Worm (Caenorhabditis elegans): ENCODE data around the gene C44H4.4.
"Not testable (repeated sequence)": the region's sequence is repeated elsewhere in the genome, so short reads cannot be mapped to it uniquely, and the experiment has no call there.

Gene C44H4.4

DNA sequence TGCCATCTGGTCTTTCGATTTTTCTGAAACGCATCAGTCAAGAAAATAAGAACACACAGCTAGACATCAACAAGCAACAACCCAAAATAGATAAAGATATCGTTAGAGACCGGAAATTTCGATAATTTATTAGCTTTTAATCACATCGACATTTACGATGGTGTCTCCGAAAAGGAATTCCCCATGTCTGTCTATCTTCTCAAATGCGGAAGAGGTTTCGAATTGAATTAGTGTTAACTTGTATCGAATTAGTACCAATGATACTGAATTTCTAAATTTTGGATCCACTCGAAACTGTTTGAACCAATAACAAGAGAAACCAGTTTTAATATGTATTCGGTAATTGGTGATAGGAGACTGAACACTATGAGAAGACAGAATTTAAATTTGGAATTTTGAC is 54.3 kb downstream of the C44H4.4 start:
- no peak for TF ChIP-seq aptf-2 (GFP tag; conservative IDR thresholded peaks at IDR 0.05)
- no peak for TF ChIP-seq nhr-90 (tag; optimal IDR thresholded peaks at IDR 0.05)
- TF ChIP-seq bed-1 (GFP tag; IDR thresholded peaks at IDR 0.05) = no peak
- no peak for TF ChIP-seq F22D6.2 (tag; optimal IDR thresholded peaks at IDR 0.05)
- no peak for TF ChIP-seq snpc-3.4 (tag; optimal IDR thresholded peaks at IDR 0.05)

DNA sequence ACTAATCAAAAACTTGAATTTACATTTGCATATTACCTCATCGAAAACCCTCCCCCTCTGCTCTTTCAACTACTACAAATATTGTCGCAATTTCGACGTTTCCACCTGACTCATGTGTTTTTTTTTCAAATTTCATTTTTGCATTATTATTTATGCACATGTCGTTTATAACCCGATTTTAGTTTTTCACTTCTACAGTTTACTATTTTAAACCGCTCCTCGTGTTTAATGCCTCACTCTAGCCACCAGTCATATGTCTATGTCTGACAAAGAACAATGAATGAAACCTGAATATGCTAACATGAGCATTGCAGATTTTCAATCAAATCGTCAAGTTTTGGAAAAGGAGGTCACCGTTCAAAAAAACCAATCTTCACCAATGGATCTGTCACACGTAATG is 54.8 kb downstream of the C44H4.4 start, which contains the start of gene T24C2.5:
Gene T24C2.5 (plus strand): TSS at position 301 of the 400 bp plus-strand sequence.
- TF ChIP-seq dpl-1 (GFP tag; optimal IDR thresholded peaks at IDR 0.05) = no peak
- no peak for TF ChIP-seq F10E7.11 (tag; optimal IDR thresholded peaks at IDR 0.05)
- no peak for TF ChIP-seq snpc-1.1 (tag; optimal IDR thresholded peaks at IDR 0.05; ENCODE audit: insufficient read depth)
- TF ChIP-seq ztf-25 (GFP tag; IDR thresholded peaks at IDR 0.05) = no peak
- TF ChIP-seq lag-1 (GFP tag; IDR thresholded peaks at IDR 0.05) = no peak
- TF ChIP-seq lin-26 (GFP tag; IDR thresholded peaks at IDR 0.05) = no peak
- no peak for TF ChIP-seq akir-1 (GFP tag; optimal IDR thresholded peaks at IDR 0.05)
- no peak for TF ChIP-seq nhr-90 (tag; optimal IDR thresholded peaks at IDR 0.05)
- no peak for TF ChIP-seq ztf-28 (GFP tag; IDR thresholded peaks at IDR 0.05)
- no peak for TF ChIP-seq tlf-1 (GFP tag; optimal IDR thresholded peaks at IDR 0.05)
- TF ChIP-seq Y53G8AR.9 (GFP tag; conservative IDR thresholded peaks at IDR 0.05) = no peak

DNA sequence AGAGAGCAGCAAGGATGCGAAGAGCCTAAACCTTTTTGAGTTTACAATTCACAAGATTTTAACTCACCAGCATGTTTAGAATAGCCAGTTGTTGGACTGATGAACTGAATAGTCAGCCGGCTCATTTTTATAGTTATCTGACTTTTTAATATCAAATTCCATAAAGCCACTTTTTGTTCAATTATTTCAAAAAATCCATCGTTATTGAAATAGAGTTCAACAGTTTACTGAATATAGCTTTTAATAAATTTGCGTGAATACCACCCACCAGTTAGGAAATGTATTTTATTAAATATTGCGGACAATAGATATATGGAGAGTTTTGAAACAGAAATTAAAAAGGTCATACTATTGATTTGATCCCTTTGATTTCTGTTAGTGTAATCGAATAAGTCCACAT is 58.8 kb downstream of the C44H4.4 start, which contains the start of gene nspc-20:
Gene nspc-20 (minus strand): TSS at position 101 of the 400 bp plus-strand sequence.
- TF ChIP-seq rcor-1 (GFP tag; IDR thresholded peaks at IDR 0.05) = no peak
- no peak for TF ChIP-seq unc-62 (GFP tag; optimal IDR thresholded peaks at IDR 0.05)
- no peak for TF ChIP-seq F49E8.2 (tag; optimal IDR thresholded peaks at IDR 0.05; ENCODE audit: insufficient read depth)
- TF ChIP-seq let-526 (GFP tag; IDR thresholded peaks at IDR 0.05) = no peak
- TF ChIP-seq sdz-38 (tag; optimal IDR thresholded peaks at IDR 0.05) = no peak

DNA sequence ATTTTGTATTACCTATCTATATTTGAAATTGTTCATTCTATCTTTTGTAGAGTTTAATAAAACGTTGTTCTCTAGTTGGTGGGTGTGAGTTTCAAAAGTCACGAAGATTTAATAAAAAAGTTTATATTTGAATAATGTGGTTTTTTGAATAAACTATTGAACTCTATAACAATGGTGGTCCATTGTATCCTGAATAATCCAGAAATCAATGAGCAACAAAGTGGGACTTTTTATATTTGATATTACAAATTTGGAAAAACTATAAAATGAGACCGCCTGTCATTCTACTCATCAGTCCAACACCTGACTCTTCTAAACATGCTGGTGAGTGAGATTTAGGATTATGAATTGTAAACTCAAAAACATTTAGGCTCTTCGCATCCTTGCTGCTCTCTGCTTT is 60.5 kb downstream of the C44H4.4 start, which contains the start of gene nspc-19:
Gene nspc-19 (plus strand): TSS at position 301 of the 400 bp plus-strand sequence.
- not testable (repeated sequence) for TF ChIP-seq ama-1 (optimal IDR thresholded peaks at IDR 0.05); ama-1 (GFP tag; optimal IDR thresholded peaks at IDR 0.05); Y56A3A.18 (GFP tag; IDR thresholded peaks at IDR 0.05); let-526 (GFP tag; IDR thresholded peaks at IDR 0.05)

DNA sequence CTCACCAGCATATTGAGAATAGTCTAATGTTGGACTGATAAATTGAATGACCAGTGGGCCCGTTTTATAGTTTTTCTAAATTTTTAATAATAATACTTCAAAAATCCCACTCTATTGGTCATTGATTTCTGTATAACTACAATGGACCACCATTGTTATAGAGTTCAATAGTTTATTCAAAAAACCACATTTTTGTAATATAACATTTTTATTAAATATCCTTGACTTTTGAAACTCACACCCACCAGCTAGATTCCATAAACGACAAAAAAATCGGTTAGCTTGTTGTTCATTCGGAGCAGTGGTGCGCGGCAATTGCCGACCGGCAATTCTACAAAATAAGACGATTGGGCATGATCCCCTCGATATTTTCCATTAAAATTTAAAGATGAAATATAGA is 61.3 kb downstream of the C44H4.4 start, which contains the start of gene nspc-18:
Gene nspc-18 (minus strand): TSS at position 101 of the 400 bp plus-strand sequence.
- TF ChIP-seq nhr-120 (GFP tag; IDR thresholded peaks at IDR 0.05) = no peak
- TF ChIP-seq chd-7 (tag; optimal IDR thresholded peaks at IDR 0.05) = no peak
- no peak for TF ChIP-seq egl-18 (GFP tag; IDR thresholded peaks at IDR 0.05)
- no peak for TF ChIP-seq rpc-1 (optimal IDR thresholded peaks at IDR 0.05)
- TF ChIP-seq rpc-1 (tag; optimal IDR thresholded peaks at IDR 0.05) = no peak
- no peak for TF ChIP-seq ceh-58 (GFP tag; IDR thresholded peaks at IDR 0.05)
- no peak for TF ChIP-seq ccch-3 (GFP tag; optimal IDR thresholded peaks at IDR 0.05)
- no peak for TF ChIP-seq somi-1 (GFP tag; optimal IDR thresholded peaks at IDR 0.05)
- TF ChIP-seq ceh-40 (GFP tag; IDR thresholded peaks at IDR 0.05) = no peak
- TF ChIP-seq nfya-1 (tag; optimal IDR thresholded peaks at IDR 0.05; ENCODE audit: borderline replicate concordance, insufficient read depth) = no peak
- no peak for TF ChIP-seq hsf-1 (GFP tag; IDR thresholded peaks at IDR 0.05)
- no peak for TF ChIP-seq lin-40 (tag; optimal IDR thresholded peaks at IDR 0.05)

Measured in whole organism, young adult.